Worm (Caenorhabditis elegans) whole organism, late embryonic: ENCODE measurements around the gene Y39B6A.33.

ENCODE experiments used
- C38D4.7 ChIP-seq: fragments of 200-800 bp; sonication (Bioruptor generic); optimal IDR thresholded peaks from 2 replicates; lab custom pipeline; 2018; ENCODE audit warnings: mild to moderate bottlenecking, missing genetic modification characterization, moderate library complexity, missing compliant biosample characterization
- K02D7.2 ChIP-seq: sonication (generic microtip); optimal IDR thresholded peaks from 2 replicates; lab custom pipeline; 2017; ENCODE audit warnings: mild to moderate bottlenecking, missing genetic modification characterization, missing compliant biosample characterization
- K09A11.1 ChIP-seq: sonication (generic microtip); optimal IDR thresholded peaks from 2 replicates; lab custom pipeline; 2017; ENCODE audit warnings: antibody characterized with exemption, mild to moderate bottlenecking, missing genetic modification characterization, missing compliant biosample characterization; ENCODE audit not compliant: insufficient read depth
- T23F11.4 ChIP-seq: fragments of 200-800 bp; sonication (Bioruptor generic); optimal IDR thresholded peaks from 2 replicates; lab custom pipeline; 2018; ENCODE audit warnings: mild to moderate bottlenecking, missing genetic modification characterization, missing compliant biosample characterization
- ahr-1 ChIP-seq: sonication (generic microtip); optimal IDR thresholded peaks from 2 replicates; lab custom pipeline; 2016; ENCODE audit warnings: missing genetic modification characterization, missing compliant biosample characterization
- ceh-2 ChIP-seq: sonication (generic microtip); optimal IDR thresholded peaks from 2 replicates; lab custom pipeline; 2016; ENCODE audit warnings: missing genotype, missing genetic modification characterization, missing compliant biosample characterization
- ceh-22 ChIP-seq: sonication (generic microtip); optimal IDR thresholded peaks from 2 replicates; lab custom pipeline; 2017; ENCODE audit warnings: missing biosample characterization, missing genetic modification characterization
- ceh-30 ChIP-seq: fragments of 150-350 bp; optimal IDR thresholded peaks from 2 replicates; lab custom pipeline; 2014; ENCODE audit warnings: missing biosample characterization, missing genetic modification characterization
- ceh-31 ChIP-seq: sonication (generic microtip); optimal IDR thresholded peaks from 2 replicates; lab custom pipeline; 2016; ENCODE audit warnings: missing genetic modification characterization, missing compliant biosample characterization
- ceh-34 ChIP-seq: sonication (generic microtip); optimal IDR thresholded peaks from 2 replicates; lab custom pipeline; 2016; ENCODE audit warnings: mild to moderate bottlenecking, missing genetic modification characterization, missing compliant biosample characterization
- ceh-45 ChIP-seq: fragments of 200-800 bp; sonication (Bioruptor generic); IDR thresholded peaks from 2 replicates; pipeline ENCODE4 v1.3.6; 2022; ENCODE audit warnings: missing genetic modification reagents, missing genetic modification characterization, missing compliant biosample characterization
- ceh-6 ChIP-seq: fragments of 200-800 bp; sonication (Bioruptor generic); optimal IDR thresholded peaks from 2 replicates; lab custom pipeline; 2018; ENCODE audit warnings: mild to moderate bottlenecking, missing genetic modification characterization, missing compliant biosample characterization
- ceh-9 ChIP-seq: sonication (generic microtip); optimal IDR thresholded peaks from 2 replicates; lab custom pipeline; 2016; ENCODE audit warnings: mild to moderate bottlenecking, missing genetic modification characterization, inconsistent platforms, missing compliant biosample characterization
- che-1 ChIP-seq: sonication (generic microtip); optimal IDR thresholded peaks from 2 replicates; lab custom pipeline; 2016; ENCODE audit warnings: mild to moderate bottlenecking, missing genetic modification characterization, missing compliant biosample characterization
- dmd-4 ChIP-seq: sonication (generic microtip); optimal IDR thresholded peaks from 2 replicates; lab custom pipeline; 2016; ENCODE audit warnings: borderline replicate concordance, missing genetic modification characterization, missing compliant biosample characterization
- dve-1 ChIP-seq: sonication (generic microtip); optimal IDR thresholded peaks from 2 replicates; lab custom pipeline; 2017; ENCODE audit warnings: antibody characterized with exemption, mild to moderate bottlenecking, missing genetic modification characterization, missing compliant biosample characterization
- elt-2 ChIP-seq: sonication (generic microtip); optimal IDR thresholded peaks from 2 replicates; lab custom pipeline; 2016; ENCODE audit warnings: missing genetic modification reagents, missing genetic modification characterization, missing compliant biosample characterization
- elt-4 ChIP-seq: sonication (generic microtip); optimal IDR thresholded peaks from 2 replicates; lab custom pipeline; 2016; ENCODE audit warnings: missing genetic modification characterization, missing compliant biosample characterization
- ets-4 ChIP-seq: sonication (generic microtip); optimal IDR thresholded peaks from 2 replicates; lab custom pipeline; 2016; ENCODE audit warnings: missing genetic modification characterization, missing compliant biosample characterization
- eyg-1 ChIP-seq: sonication (generic microtip); optimal IDR thresholded peaks from 2 replicates; lab custom pipeline; 2016; ENCODE audit warnings: missing genotype, missing genetic modification characterization, missing compliant biosample characterization
- fax-1 ChIP-seq: sonication (generic microtip); optimal IDR thresholded peaks from 2 replicates; lab custom pipeline; 2016; ENCODE audit warnings: missing genotype, missing genetic modification characterization, missing compliant biosample characterization
- fkh-10 ChIP-seq: fragments of 150-350 bp; optimal IDR thresholded peaks from 2 replicates; lab custom pipeline; 2014; ENCODE audit warnings: missing biosample characterization, missing genetic modification reagents, missing genetic modification characterization
- fkh-6 ChIP-seq: sonication (generic microtip); optimal IDR thresholded peaks from 2 replicates; lab custom pipeline; 2016; ENCODE audit warnings: missing genetic modification characterization, missing compliant biosample characterization
- gmeb-2 ChIP-seq: sonication (generic microtip); optimal IDR thresholded peaks from 2 replicates; lab custom pipeline; 2016; ENCODE audit warnings: missing genetic modification characterization, inconsistent platforms, missing compliant biosample characterization
- hlh-13 ChIP-seq: fragments of 200-800 bp; sonication (Bioruptor generic); optimal IDR thresholded peaks from 2 replicates; lab custom pipeline; 2018; ENCODE audit warnings: mild to moderate bottlenecking, missing genetic modification characterization, missing compliant biosample characterization
- hlh-15 ChIP-seq: sonication (generic microtip); optimal IDR thresholded peaks from 2 replicates; lab custom pipeline; 2016; ENCODE audit warnings: missing genetic modification characterization, missing compliant biosample characterization
- hlh-30 ChIP-seq: sonication (generic microtip); optimal IDR thresholded peaks from 2 replicates; lab custom pipeline; 2017; ENCODE audit warnings: antibody characterized with exemption, missing genetic modification characterization, missing compliant biosample characterization; ENCODE audit not compliant: insufficient read depth
- hlh-8 ChIP-seq: sonication (generic microtip); optimal IDR thresholded peaks from 2 replicates; lab custom pipeline; 2016; ENCODE audit warnings: missing genotype, missing genetic modification characterization, missing compliant biosample characterization
- mec-3 ChIP-seq: sonication (generic microtip); optimal IDR thresholded peaks from 2 replicates; lab custom pipeline; 2016; ENCODE audit warnings: borderline replicate concordance, missing genetic modification characterization, missing compliant biosample characterization
- nfya-1 ChIP-seq: sonication (generic microtip); optimal IDR thresholded peaks from 2 replicates; lab custom pipeline; 2017; ENCODE audit warnings: missing genetic modification characterization, mild to moderate bottlenecking, missing compliant biosample characterization, antibody characterized with exemption, moderate library complexity
- odd-2 ChIP-seq: sonication (generic microtip); optimal IDR thresholded peaks from 2 replicates; lab custom pipeline; 2017; ENCODE audit warnings: antibody characterized with exemption, mild to moderate bottlenecking, missing genetic modification characterization, missing compliant biosample characterization
- pag-3 ChIP-seq: sonication (generic microtip); optimal IDR thresholded peaks from 2 replicates; lab custom pipeline; 2016; ENCODE audit warnings: missing compliant biosample characterization, missing genetic modification characterization, borderline replicate concordance
- pat-9 ChIP-seq: fragments of 200-800 bp; sonication (Bioruptor generic); optimal IDR thresholded peaks from 2 replicates; lab custom pipeline; 2018; ENCODE audit warnings: mild to moderate bottlenecking, missing genetic modification characterization, moderate library complexity, missing compliant biosample characterization
- sdc-2 ChIP-seq: sonication (generic microtip); optimal IDR thresholded peaks from 2 replicates; lab custom pipeline; 2016; ENCODE audit warnings: missing genotype, missing genetic modification characterization, missing compliant biosample characterization
- sox-2 ChIP-seq: fragments of 200-800 bp; sonication (Bioruptor generic); IDR thresholded peaks from 2 replicates; pipeline ENCODE4 v1.3.6; 2022; ENCODE audit warnings: missing genetic modification reagents, missing genetic modification characterization, missing compliant biosample characterization
- sox-4 ChIP-seq: sonication (generic microtip); optimal IDR thresholded peaks from 2 replicates; lab custom pipeline; 2017; ENCODE audit warnings: mild to moderate bottlenecking, missing genetic modification characterization, inconsistent platforms, missing compliant biosample characterization
- syd-9 ChIP-seq: sonication (generic microtip); optimal IDR thresholded peaks from 2 replicates; lab custom pipeline; 2016; ENCODE audit warnings: mild to moderate bottlenecking, missing genetic modification characterization, moderate library complexity, missing compliant biosample characterization
- tbx-7 ChIP-seq: sonication (generic microtip); optimal IDR thresholded peaks from 2 replicates; lab custom pipeline; 2016; ENCODE audit warnings: missing genotype, missing genetic modification characterization, missing compliant biosample characterization
- unc-3 ChIP-seq, 2 experiments: fragments of 200-800 bp in 1 of 2; sonication (Bioruptor generic) in 1 of 2; sonication (generic microtip) in 1 of 2; conservative IDR thresholded peaks in 1 of 2; optimal IDR thresholded peaks in 1 of 2; 2 replicates each; pipeline versions ENCODE4 v1.3.6 to Lab custom; 2016 to 2022; ENCODE audit warnings: missing compliant biosample characterization in 2 of 2, missing genetic modification characterization in 2 of 2, missing genetic modification reagents in 1 of 2
- unc-86 ChIP-seq: sonication (generic microtip); optimal IDR thresholded peaks from 2 replicates; lab custom pipeline; 2016; ENCODE audit warnings: missing genetic modification characterization, missing compliant biosample characterization
- ztf-16 ChIP-seq: sonication (generic microtip); optimal IDR thresholded peaks from 2 replicates; lab custom pipeline; 2017; ENCODE audit warnings: missing genetic modification characterization, missing compliant biosample characterization

The Y39B6A.33 gene

ce11 chrV:19001656-19002055, at the start of gene Y39B6A.33:
TSS of gene Y39B6A.33 (plus strand) at chrV:19001956.
- no peak for TF ChIP-seq ets-4 (tag; lab: Kevin White, UChicago)
- TF ChIP-seq elt-4: no peak
- no peak for TF ChIP-seq fkh-6 (tag; lab: Kevin White, UChicago)
- no peak for TF ChIP-seq tbx-7 (tag; lab: Kevin White, UChicago)
- no peak for TF ChIP-seq fkh-10 (GFP tag; lab: Kevin White, UChicago)
- TF ChIP-seq pat-9 (tag; lab: Kevin White, UChicago): no peak
- no peak for TF ChIP-seq mec-3 (tag; lab: Kevin White, UChicago)
- TF ChIP-seq T23F11.4 (GFP tag; lab: Kevin White, UChicago): no peak
- TF ChIP-seq sdc-2 (tag; lab: Kevin White, UChicago): no peak
- no peak for TF ChIP-seq dmd-4
- TF ChIP-seq ceh-30: no peak
- no peak for TF ChIP-seq ceh-45 (GFP tag; lab: Robert Waterston, UW)
- no peak for TF ChIP-seq fax-1
- TF ChIP-seq eyg-1: no peak
- no peak for TF ChIP-seq K09A11.1 (tag; lab: Kevin White, UChicago)
- TF ChIP-seq, all 69 proteins: peak for 0

DNA sequence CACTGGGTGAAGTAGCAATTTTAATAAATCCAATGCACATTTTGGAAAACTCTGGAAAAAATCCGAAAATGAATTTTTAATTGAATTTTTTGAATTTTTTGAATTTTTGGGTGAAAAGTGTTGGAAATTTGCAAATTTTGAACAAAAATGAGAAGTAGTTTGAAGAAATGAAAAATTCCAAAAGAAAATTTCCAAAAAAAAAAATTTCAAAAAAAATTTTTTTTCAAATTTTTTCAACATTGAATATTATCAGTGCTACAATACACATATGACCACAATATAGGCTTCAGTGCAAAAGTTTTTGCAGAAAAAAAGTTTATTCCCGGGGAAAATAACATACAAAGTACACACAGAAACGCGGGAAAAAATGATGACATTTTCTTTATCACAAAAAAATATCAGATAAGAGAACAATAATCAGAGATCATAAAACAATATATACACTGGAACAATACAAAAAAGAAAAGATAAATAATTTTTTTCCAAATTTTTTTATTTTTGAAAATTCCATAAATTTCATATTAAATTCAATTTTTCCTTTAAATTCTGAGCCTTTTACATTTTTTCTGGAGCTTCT, 44.4 kb upstream of the Y39B6A.33 start, which contains the start of gene hrg-10:
TSS of gene hrg-10 (minus strand) at position 51 of the 577 bp plus-strand sequence.
- TF ChIP-seq elt-2 (tag; lab: Kevin White, UChicago) (peak; percentile 62), sox-4 (no peak), hlh-30 (tag; lab: Kevin White, UChicago) (no peak), ztf-16 (tag; lab: Kevin White, UChicago) (no peak)

DNA sequence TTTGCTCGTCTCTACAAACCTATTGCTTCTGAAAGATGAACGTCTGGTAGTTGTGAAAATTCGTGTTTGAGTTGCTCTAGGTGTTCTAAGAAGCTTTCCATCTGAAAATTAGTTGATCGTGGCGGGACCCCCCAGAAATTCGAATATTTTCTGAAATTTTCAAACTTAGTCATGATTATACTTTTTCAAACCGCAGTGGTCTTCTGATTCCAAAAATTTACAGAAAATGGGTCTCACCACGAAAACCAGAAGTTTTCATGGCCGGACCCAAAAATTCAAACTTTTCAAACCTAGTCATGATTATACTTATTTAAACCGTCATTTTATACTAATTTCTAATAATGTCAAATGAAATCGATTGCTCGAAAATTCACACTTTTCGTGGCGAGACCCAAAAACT, 41.7 kb upstream of the Y39B6A.33 start, which contains the start of gene ztf-20:
TSS of gene ztf-20 (minus strand) at position 101 of the 400 bp plus-strand sequence.
- TF ChIP-seq hlh-30 (tag; lab: Kevin White, UChicago) (no peak), ets-4 (tag; lab: Kevin White, UChicago) (no peak), hlh-13 (GFP tag; lab: Kevin White, UChicago) (no peak), T23F11.4 (GFP tag; lab: Kevin White, UChicago) (no peak), odd-2 (tag; lab: Kevin White, UChicago) (no peak), fax-1 (no peak), K09A11.1 (tag; lab: Kevin White, UChicago) (no peak), ceh-34 (no peak)

DNA sequence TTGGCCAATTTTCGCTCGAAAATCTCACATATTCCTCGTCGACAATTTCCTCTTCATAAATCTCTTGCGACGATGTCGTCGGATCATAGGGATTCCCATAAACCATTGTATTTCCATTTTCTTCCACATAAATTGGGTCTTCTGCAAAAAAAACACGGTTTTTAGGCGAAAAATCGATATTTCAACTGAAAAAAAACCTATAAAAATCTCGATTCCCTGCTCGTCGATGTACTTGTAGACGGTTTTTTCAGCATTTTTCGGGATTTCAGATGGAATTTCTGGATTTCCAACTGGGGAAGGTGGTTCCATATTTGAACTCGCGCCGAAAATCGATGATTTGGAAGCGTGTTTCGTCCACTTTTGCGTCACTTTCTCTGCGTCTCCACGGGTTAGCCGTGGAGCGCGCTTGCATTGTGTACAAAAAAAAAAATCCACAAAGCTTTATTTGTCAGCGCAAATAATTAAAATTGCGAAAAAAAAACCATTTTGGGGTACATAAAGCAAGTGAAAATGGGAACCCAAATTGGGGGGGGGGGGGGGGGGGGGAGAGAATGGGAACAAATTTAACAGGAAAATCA, 34.2 kb upstream of the Y39B6A.33 start, which contains the start of gene Y39B6A.43:
TSS of gene Y39B6A.43 (minus strand) at position 351 of the 578 bp plus-strand sequence.
- TF ChIP-seq hlh-8 (tag; lab: Kevin White, UChicago): no peak
- no peak for TF ChIP-seq K02D7.2 (tag; lab: Kevin White, UChicago)
- no peak for TF ChIP-seq syd-9 (tag; lab: Kevin White, UChicago)
- no peak for TF ChIP-seq unc-3 (GFP tag; conservative IDR thresholded peaks at IDR 0.05; lab: Robert Waterston, UW)
- TF ChIP-seq unc-3 (tag; optimal IDR thresholded peaks at IDR 0.05; lab: Kevin White, UChicago): peak; percentile 65
- TF ChIP-seq mec-3 (tag; lab: Kevin White, UChicago): no peak
- peak; percentile 52 for TF ChIP-seq hlh-30 (tag; lab: Kevin White, UChicago)
- no peak for TF ChIP-seq che-1 (tag; lab: Kevin White, UChicago)
- peak; percentile 13 for TF ChIP-seq tbx-7 (tag; lab: Kevin White, UChicago)
- TF ChIP-seq pag-3: no peak
- TF ChIP-seq hlh-13 (GFP tag; lab: Kevin White, UChicago): no peak
- no peak for TF ChIP-seq sox-2 (GFP tag; lab: Robert Waterston, UW)
- TF ChIP-seq unc-86 (tag; lab: Kevin White, UChicago): peak; percentile 68
- no peak for TF ChIP-seq ahr-1
- no peak for TF ChIP-seq fax-1
- no peak for TF ChIP-seq elt-4
- peak; percentile 87 for TF ChIP-seq ztf-16 (tag; lab: Kevin White, UChicago)
- no peak for TF ChIP-seq C38D4.7 (GFP tag; lab: Kevin White, UChicago)
- TF ChIP-seq nfya-1 (tag; lab: Kevin White, UChicago): peak; percentile 89
- TF ChIP-seq ceh-34: peak; percentile 60
- no peak for TF ChIP-seq pat-9 (tag; lab: Kevin White, UChicago)
- TF ChIP-seq ceh-6 (GFP tag; lab: Kevin White, UChicago): peak; percentile 13
- TF ChIP-seq sox-4: no peak
- TF ChIP-seq gmeb-2 (tag; lab: Kevin White, UChicago): no peak
- TF ChIP-seq eyg-1: no peak
- TF ChIP-seq dmd-4: no peak
- peak; percentile 76 for TF ChIP-seq dve-1 (tag; lab: Kevin White, UChicago)
- TF ChIP-seq ceh-31 (tag; lab: Kevin White, UChicago): peak; percentile 66
- no peak for TF ChIP-seq hlh-15
- no peak for TF ChIP-seq ceh-22 (tag; lab: Kevin White, UChicago)
- TF ChIP-seq ceh-2: no peak
- TF ChIP-seq ceh-9: no peak
